Fruit fly (Drosophila melanogaster) whole organism, embryonic: ENCODE results near the gene CG4660.
A peak's percentile ranks its signal among the peaks of the same experiment; 100 is the strongest.

Source experiments
- Asciz ChIP-seq: fragments of 200-800 bp; sonication (Bioruptor generic); optimal IDR thresholded peaks from 2 replicates; lab custom pipeline; 2017; ENCODE audit warnings: missing biosample characterization, mild to moderate bottlenecking, missing genetic modification characterization, missing genetic modification reagents
- CG10366 ChIP-seq: fragments of 200-800 bp; sonication (Bioruptor generic); IDR thresholded peaks from 2 replicates; pipeline ENCODE4 v1.3.6; 2022; ENCODE audit warnings: missing biosample characterization, missing genetic modification characterization
- CG11504 ChIP-seq: fragments of 200-800 bp; sonication (Bioruptor generic); optimal IDR thresholded peaks from 3 replicates; lab custom pipeline; 2019; ENCODE audit warnings: missing biosample characterization, mild to moderate bottlenecking, missing genetic modification characterization, moderate library complexity
- CG11560 ChIP-seq: fragments of 200-800 bp; sonication (Bioruptor generic); IDR thresholded peaks from 3 replicates; pipeline ENCODE4 v1.3.6; 2022; ENCODE audit warnings: missing biosample characterization, missing genetic modification characterization
- CG12219 ChIP-seq: fragments of 200-800 bp; sonication (Bioruptor generic); optimal IDR thresholded peaks from 3 replicates; lab custom pipeline; 2018; ENCODE audit warnings: missing biosample characterization, mild to moderate bottlenecking, missing genetic modification characterization
- CG13296 ChIP-seq: fragments of 200-800 bp; sonication (Bioruptor generic); optimal IDR thresholded peaks from 3 replicates; lab custom pipeline; 2018; ENCODE audit warnings: missing biosample characterization, mild to moderate bottlenecking, missing genetic modification characterization
- CG15269 ChIP-seq: fragments of 200-800 bp; sonication (Bioruptor generic); optimal IDR thresholded peaks from 2 replicates; lab custom pipeline; 2018; ENCODE audit warnings: missing biosample characterization, mild to moderate bottlenecking, missing genetic modification characterization, moderate library complexity
- CG16779 ChIP-seq: fragments of 200-800 bp; sonication (Bioruptor generic); IDR thresholded peaks from 2 replicates; pipeline ENCODE4 v1.3.6; 2022; ENCODE audit warnings: missing biosample characterization, missing genetic modification characterization
- CG17186 ChIP-seq: fragments of 200-800 bp; sonication (Bioruptor generic); optimal IDR thresholded peaks from 3 replicates; lab custom pipeline; 2017; ENCODE audit warnings: missing biosample characterization, missing genetic modification reagents, missing genetic modification characterization
- CG18599 ChIP-seq: fragments of 200-800 bp; sonication (Bioruptor generic); optimal IDR thresholded peaks from 3 replicates; lab custom pipeline; 2017; ENCODE audit warnings: missing biosample characterization, missing genetic modification characterization, mild to moderate bottlenecking, moderate library complexity, missing genetic modification reagents
- CG2116 ChIP-seq: fragments of 200-800 bp; sonication (Bioruptor generic); optimal IDR thresholded peaks from 3 replicates; lab custom pipeline; 2018; ENCODE audit warnings: missing biosample characterization, mild to moderate bottlenecking, missing genetic modification characterization
- CG31224 ChIP-seq: fragments of 200-800 bp; sonication (Bioruptor generic); IDR thresholded peaks from 2 replicates; pipeline ENCODE4 v1.3.6; 2022; ENCODE audit warnings: missing biosample characterization, missing genetic modification characterization
- CG31388 ChIP-seq: fragments of 200-800 bp; sonication (Bioruptor generic); optimal IDR thresholded peaks from 2 replicates; lab custom pipeline; 2016; ENCODE audit warnings: missing biosample characterization, missing genetic modification characterization
- CG42726 ChIP-seq: fragments of 200-800 bp; sonication (Bioruptor generic); IDR thresholded peaks from 2 replicates; pipeline ENCODE4 v1.3.6; 2022; ENCODE audit warnings: missing biosample characterization, missing genetic modification characterization; ENCODE audit not compliant: partially characterized antibody
- CG43689 ChIP-seq: fragments of 200-800 bp; sonication (Bioruptor generic); IDR thresholded peaks from 2 replicates; pipeline ENCODE4 v1.3.6; 2022; ENCODE audit warnings: missing biosample characterization, missing genetic modification characterization
- CG5180 ChIP-seq: fragments of 200-800 bp; sonication (Bioruptor generic); optimal IDR thresholded peaks from 3 replicates; lab custom pipeline; 2017; ENCODE audit warnings: missing biosample characterization, missing genetic modification characterization, mild to moderate bottlenecking, moderate library complexity, missing genetic modification reagents
- CG7372 ChIP-seq: fragments of 200-800 bp; sonication (Bioruptor generic); IDR thresholded peaks from 2 replicates; pipeline ENCODE4 v1.3.6; 2022; ENCODE audit warnings: missing biosample characterization, missing genetic modification characterization
- CG7928 ChIP-seq: fragments of 200-800 bp; sonication (Bioruptor generic); optimal IDR thresholded peaks from 2 replicates; lab custom pipeline; 2017; ENCODE audit warnings: missing biosample characterization, mild to moderate bottlenecking, missing genetic modification characterization
- Dp ChIP-seq: fragments of 200-800 bp; sonication (Bioruptor generic); optimal IDR thresholded peaks from 2 replicates; lab custom pipeline; 2018; ENCODE audit warnings: missing biosample characterization, mild to moderate bottlenecking, missing genetic modification characterization, moderate library complexity
- Dref ChIP-seq: fragments of 200-800 bp; sonication (Bioruptor generic); IDR thresholded peaks from 2 replicates; pipeline ENCODE4 v1.3.6; 2022; ENCODE audit warnings: missing biosample characterization, missing genetic modification characterization
- Ets97D ChIP-seq: fragments of 200-800 bp; sonication (Bioruptor generic); optimal IDR thresholded peaks from 3 replicates; lab custom pipeline; 2016; ENCODE audit warnings: missing biosample characterization, missing genetic modification characterization
- Fer1 ChIP-seq: fragments of 200-800 bp; sonication (Bioruptor generic); optimal IDR thresholded peaks from 2 replicates; lab custom pipeline; 2017; ENCODE audit warnings: missing biosample characterization, mild to moderate bottlenecking, missing genetic modification characterization
- HHEX ChIP-seq: fragments of 200-800 bp; sonication (Bioruptor generic); optimal IDR thresholded peaks from 3 replicates; lab custom pipeline; 2017; ENCODE audit warnings: missing biosample characterization, mild to moderate bottlenecking, missing genetic modification characterization, missing genetic modification reagents
- Hr39 ChIP-seq: fragments of >200 bp; optimal IDR thresholded peaks from 2 replicates; lab custom pipeline; 2017
- Med ChIP-seq: fragments of 200-800 bp; sonication (Bioruptor generic); peaks from one replicate; lab custom pipeline; 2016; ENCODE audit warnings: missing biosample characterization, missing genetic modification characterization, mild to moderate bottlenecking, inconsistent platforms, moderate library complexity
- Nf-YA ChIP-seq: fragments of 200-800 bp; sonication (Bioruptor generic); IDR thresholded peaks from 2 replicates; pipeline ENCODE4 v1.3.6; 2022; ENCODE audit warnings: missing biosample characterization, missing genetic modification characterization
- Opbp ChIP-seq: fragments of 200-800 bp; sonication (Bioruptor generic); IDR thresholded peaks from 3 replicates; pipeline ENCODE4 v1.3.6; 2022; ENCODE audit warnings: missing biosample characterization, missing genetic modification characterization; ENCODE audit not compliant: partially characterized antibody
- Rx ChIP-seq: fragments of 200-800 bp; sonication (Bioruptor generic); IDR thresholded peaks from 2 replicates; pipeline ENCODE4 v1.3.6; 2022; ENCODE audit warnings: missing biosample characterization, missing genetic modification characterization
- Stat92E ChIP-seq, 3 experiments: fragments of >200 bp in 2 of 3; fragments of 200-800 bp in 1 of 3; sonication (Bioruptor generic) in 1 of 3; optimal IDR thresholded peaks; 2 replicates each; lab custom pipeline; 2017 to 2019; ENCODE audit warnings: missing biosample characterization in 3 of 3, missing genetic modification characterization in 3 of 3, mild to moderate bottlenecking in 1 of 3, moderate library complexity in 1 of 3
- YL-1 ChIP-seq: fragments of 200-800 bp; sonication (Bioruptor generic); optimal IDR thresholded peaks from 3 replicates; lab custom pipeline; 2017; ENCODE audit warnings: missing biosample characterization, mild to moderate bottlenecking, missing genetic modification characterization
- ap ChIP-seq: fragments of 200-800 bp; sonication (Bioruptor generic); IDR thresholded peaks from 2 replicates; pipeline ENCODE4 v1.3.6; 2022; ENCODE audit warnings: missing biosample characterization, missing genetic modification characterization
- caup ChIP-seq: fragments of 200-800 bp; sonication (Bioruptor generic); optimal IDR thresholded peaks from 3 replicates; lab custom pipeline; 2017; ENCODE audit warnings: missing biosample characterization, mild to moderate bottlenecking, missing genetic modification characterization, moderate library complexity; ENCODE audit not compliant: severe bottlenecking
- chm ChIP-seq: fragments of 200-800 bp; sonication (Bioruptor generic); IDR thresholded peaks from 2 replicates; pipeline ENCODE4 v1.3.6; 2022; ENCODE audit warnings: missing biosample characterization, missing genetic modification characterization
- dmrt11E ChIP-seq: fragments of 200-800 bp; sonication (Bioruptor generic); optimal IDR thresholded peaks from 3 replicates; lab custom pipeline; 2018; ENCODE audit warnings: missing biosample characterization, mild to moderate bottlenecking, missing genetic modification characterization, moderate library complexity
- fd102C ChIP-seq: fragments of 200-800 bp; sonication (Bioruptor generic); optimal IDR thresholded peaks from 2 replicates; lab custom pipeline; 2018; ENCODE audit warnings: missing biosample characterization, mild to moderate bottlenecking, missing genetic modification characterization, moderate library complexity
- gem ChIP-seq: fragments of 200-800 bp; sonication (Bioruptor generic); optimal IDR thresholded peaks from 2 replicates; lab custom pipeline; 2019; ENCODE audit warnings: missing biosample characterization, mild to moderate bottlenecking, missing genetic modification characterization, moderate library complexity
- her ChIP-seq: fragments of 200-800 bp; sonication (Bioruptor generic); optimal IDR thresholded peaks from 2 replicates; lab custom pipeline; 2016; ENCODE audit warnings: missing biosample characterization, missing genetic modification characterization
- hth ChIP-seq: fragments of >200 bp; optimal IDR thresholded peaks from 2 replicates; lab custom pipeline; 2017; ENCODE audit warnings: inconsistent platforms
- ken ChIP-seq: fragments of 200-800 bp; sonication (Bioruptor generic); IDR thresholded peaks from 3 replicates; pipeline ENCODE4 v1.3.6; 2022; ENCODE audit warnings: missing biosample characterization, missing genetic modification characterization
- luna ChIP-seq: fragments of 200-800 bp; sonication (Bioruptor generic); optimal IDR thresholded peaks from 2 replicates; lab custom pipeline; 2016; ENCODE audit warnings: missing biosample characterization, missing genetic modification characterization
- oc ChIP-seq: fragments of 200-800 bp; sonication (Bioruptor generic); optimal IDR thresholded peaks from 2 replicates; lab custom pipeline; 2018; ENCODE audit warnings: missing biosample characterization, mild to moderate bottlenecking, missing genetic modification characterization, moderate library complexity
- otp ChIP-seq: fragments of 200-800 bp; sonication (Bioruptor generic); IDR thresholded peaks from 3 replicates; pipeline ENCODE4, ENCODE4 v1.3.6; 2022; ENCODE audit warnings: missing biosample characterization, missing genetic modification characterization
- psq ChIP-seq: fragments of 200-800 bp; sonication (Bioruptor generic); optimal IDR thresholded peaks from 2 replicates; lab custom pipeline; 2017; ENCODE audit warnings: missing biosample characterization, missing genetic modification characterization
- repo ChIP-seq: fragments of 200-800 bp; sonication (Bioruptor generic); optimal IDR thresholded peaks from 2 replicates; lab custom pipeline; 2016; ENCODE audit warnings: missing biosample characterization, missing genetic modification characterization
- row ChIP-seq: fragments of 200-800 bp; sonication (Bioruptor generic); IDR thresholded peaks from 3 replicates; pipeline ENCODE4 v1.3.6; 2022; ENCODE audit warnings: missing biosample characterization, missing genetic modification characterization
- sens-2 ChIP-seq: fragments of 200-800 bp; sonication (Bioruptor generic); IDR thresholded peaks from 2 replicates; pipeline ENCODE4 v1.3.6; 2022; ENCODE audit warnings: missing biosample characterization, missing genetic modification characterization
- slp2 ChIP-seq: fragments of 200-800 bp; sonication (Bioruptor generic); optimal IDR thresholded peaks from 2 replicates; lab custom pipeline; 2016; ENCODE audit warnings: missing biosample characterization, missing genetic modification characterization
- tll ChIP-seq, 2 experiments: fragments of 200-800 bp in 1 of 2; fragments of >200 bp in 1 of 2; sonication (Bioruptor generic) in 1 of 2; optimal IDR thresholded peaks; 2 replicates each; lab custom pipeline; 2017 to 2019; ENCODE audit warnings: missing biosample characterization in 2 of 2, missing genetic modification characterization in 2 of 2, mild to moderate bottlenecking in 1 of 2, moderate library complexity in 1 of 2
- tx ChIP-seq: fragments of 200-800 bp; sonication (Bioruptor generic); optimal IDR thresholded peaks from 2 replicates; lab custom pipeline; 2016; ENCODE audit warnings: missing biosample characterization, missing genetic modification characterization
- vvl ChIP-seq: fragments of 200-800 bp; sonication (Bioruptor generic); IDR thresholded peaks from 2 replicates; pipeline ENCODE4 v1.3.6; 2022; ENCODE audit warnings: missing biosample characterization, missing genetic modification characterization
- zf30C ChIP-seq: fragments of 200-800 bp; sonication (Bioruptor generic); optimal IDR thresholded peaks from 3 replicates; lab custom pipeline; 2018; ENCODE audit warnings: missing biosample characterization, mild to moderate bottlenecking, missing genetic modification characterization

CG4660 gene

dm6 chrX:6039431-6040016, 41.6 kb downstream of the CG4660 start, which contains the start of gene CG5937 (continued):
- TF ChIP-seq caup (GFP tag; lab: Kevin White, UChicago) (peak; percentile 12), CG16779 (GFP tag; lab: Robert Waterston, UW) (no peak), Nf-YA (no peak), hth (lab: Kevin White, UChicago) (no peak), otp (no peak), CG7372 (GFP tag; lab: Robert Waterston, UW) (no peak), Ets97D (GFP tag; lab: Kevin White, UChicago) (no peak), CG5180 (peak; percentile 33), CG11504 (peak; percentile 47), CG31388 (GFP tag; lab: Kevin White, UChicago) (no peak), Opbp (no peak), luna (no peak), zf30C (GFP tag; lab: Kevin White, UChicago) (no peak), sens-2 (no peak), psq (GFP tag; lab: Kevin White, UChicago) (no peak), tll (GFP tag; optimal IDR thresholded peaks at IDR 0.05; lab: Kevin White, UChicago) (no peak), ap (GFP tag; lab: Robert Waterston, UW) (no peak), Dref (peak; percentile 25; the same call in 1 of the 2 replicates), Stat92E (GFP tag; optimal IDR thresholded peaks at IDR 0.05; lab: Kevin White, UChicago) (no peak), CG10366 (GFP tag; lab: Robert Waterston, UW) (no peak), CG11560 (tag; lab: Robert Waterston, UW) (no peak), CG42726 (GFP tag; lab: Robert Waterston, UW) (no peak), HHEX (no peak), CG15269 (tag; lab: Kevin White, UChicago) (peak; percentile 27), fd102C (GFP tag; lab: Kevin White, UChicago) (no peak), CG18599 (GFP tag; lab: Kevin White, UChicago) (peak; percentile 30), slp2 (GFP tag; lab: Kevin White, UChicago) (no peak), Hr39 (lab: Kevin White, UChicago) (no peak), CG7928 (peak; percentile 63), YL-1 (GFP tag; lab: Kevin White, UChicago) (no peak), Dp (no peak), oc (tag; lab: Kevin White, UChicago) (no peak), row (GFP tag; lab: Robert Waterston, UW) (peak; percentile 38; the same call in 2 of the 3 replicates), tx (no peak), Rx (GFP tag; lab: Robert Waterston, UW) (no peak), Asciz (GFP tag; lab: Kevin White, UChicago) (no peak), repo (GFP tag; lab: Kevin White, UChicago) (no peak), CG17186 (GFP tag; lab: Kevin White, UChicago) (no peak), CG31224 (GFP tag; lab: Robert Waterston, UW) (no peak), CG43689 (GFP tag; lab: Robert Waterston, UW) (no peak), CG12219 (GFP tag; lab: Kevin White, UChicago) (no peak), Med (GFP tag; lab: Kevin White, UChicago) (peak; percentile 58), gem (tag; lab: Kevin White, UChicago) (no peak), chm (GFP tag; lab: Robert Waterston, UW) (no peak), CG13296 (GFP tag; lab: Kevin White, UChicago) (peak; percentile 24), Fer1 (peak; percentile 4), CG2116 (no peak), her (GFP tag; lab: Kevin White, UChicago) (no peak), vvl (GFP tag; lab: Robert Waterston, UW) (no peak), dmrt11E (tag; lab: Kevin White, UChicago) (no peak), ken (GFP tag; lab: Robert Waterston, UW) (no peak)
